Worm (Caenorhabditis elegans) whole organism, L4/young adult: ENCODE results near the gene EGAP9.4.

Source experiments
- W03F9.2 ChIP-seq: fragments of 150-350 bp; optimal IDR thresholded peaks from 2 replicates; lab custom pipeline; 2014; ENCODE audit warnings: missing biosample characterization, missing genetic modification characterization
- him-1 ChIP-seq: sonication (generic microtip); optimal IDR thresholded peaks from 2 replicates; lab custom pipeline; 2016; ENCODE audit warnings: missing genotype, missing genetic modification reagents, missing genetic modification characterization, missing compliant biosample characterization

DNA sequence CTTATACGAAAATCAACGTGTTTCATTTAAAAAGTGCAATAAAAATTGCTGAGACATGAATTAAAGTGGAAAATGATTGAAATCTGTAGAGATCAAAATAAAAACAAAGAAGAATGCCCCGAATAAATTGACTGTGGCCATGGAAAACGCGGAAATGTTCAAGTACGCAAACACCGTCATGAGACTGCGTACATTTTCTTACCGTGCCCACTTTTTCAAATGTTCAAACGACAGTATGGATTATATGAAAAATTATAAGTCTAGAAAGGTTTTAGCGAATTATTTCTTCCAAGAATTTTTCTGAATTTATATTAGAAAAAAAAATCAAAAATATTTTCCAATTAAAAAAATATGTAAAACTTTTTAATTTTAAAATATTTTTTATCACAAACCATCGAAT lies 34.8 kb downstream of the EGAP9.4 start:
- no peak for TF ChIP-seq him-1 (tag; lab: Kevin White, UChicago)
- TF ChIP-seq W03F9.2: peak; percentile 50
